Worm (Caenorhabditis elegans): ENCODE measurements around the gene Y42H9AR.4.
A peak's percentile ranks its signal among the peaks of the same experiment; 100 is the strongest.

Y42H9AR.4 gene

DNA sequence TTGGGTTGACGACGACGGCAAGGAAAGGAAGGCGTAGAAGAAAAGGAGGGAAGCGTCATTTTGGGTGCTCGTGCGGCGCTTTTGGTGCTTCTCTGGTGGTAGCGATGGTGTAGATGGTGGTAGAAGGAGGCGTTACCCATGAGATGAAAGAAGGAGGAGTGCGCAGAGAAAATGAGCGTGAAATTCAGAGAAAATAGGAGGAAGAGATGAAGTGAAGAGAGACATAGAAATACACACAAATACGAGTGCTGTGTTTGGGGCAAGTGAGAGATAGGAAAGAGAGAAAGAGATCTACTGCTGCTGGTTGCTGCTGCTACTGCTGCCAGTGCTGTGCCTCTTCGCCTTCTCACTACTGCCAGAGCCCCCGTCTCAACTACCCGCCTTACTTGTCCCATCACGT, 45.4 kb downstream of the Y42H9AR.4 start:
- TF ChIP-seq W03F9.2 (tag; optimal IDR thresholded peaks at IDR 0.05): no peak
- TF ChIP-seq him-1 (tag; optimal IDR thresholded peaks at IDR 0.05): peak; percentile 69

- no peak for TF ChIP-seq him-1 (tag; optimal IDR thresholded peaks at IDR 0.05)
Measured at ce11 chrIV:8062359-8062758, 49.7 kb downstream of the Y42H9AR.4 start, which contains the start of gene sax-7. Gene sax-7 (plus strand): TSS chrIV:8062659.

ce11 chrIV:8061267-8061666, 50.8 kb downstream of the Y42H9AR.4 start:
- TF ChIP-seq him-1 (tag; optimal IDR thresholded peaks at IDR 0.05) (no peak), dao-5 (tag; optimal IDR thresholded peaks at IDR 0.05) (no peak), W03F9.2 (tag; optimal IDR thresholded peaks at IDR 0.05) (no peak)

Measured in whole organism, L4/young adult.